Fruit fly (Drosophila melanogaster) whole organism, embryonic: ENCODE results near the gene CG33643.

Experiments used
- Ada2b ChIP-seq: fragments of 200-800 bp; sonication (Bioruptor generic); IDR thresholded peaks from 2 replicates; pipeline ENCODE4 v1.3.6; 2022; ENCODE audit warnings: missing biosample characterization, missing genetic modification characterization
- Atf-2 ChIP-seq: fragments of 200-800 bp; sonication (Bioruptor generic); optimal IDR thresholded peaks from 2 replicates; lab custom pipeline; 2016; ENCODE audit warnings: missing biosample characterization, missing genetic modification characterization
- Atf6 ChIP-seq: fragments of 200-800 bp; sonication (Bioruptor generic); IDR thresholded peaks from 2 replicates; pipeline ENCODE4 v1.3.6; 2022; ENCODE audit warnings: missing biosample characterization, missing genetic modification characterization
- Bdp1 ChIP-seq: fragments of 200-800 bp; sonication (Bioruptor generic); optimal IDR thresholded peaks from 3 replicates; lab custom pipeline; 2016; ENCODE audit warnings: missing biosample characterization, missing genetic modification characterization
- CG10209 ChIP-seq: fragments of 200-800 bp; sonication (Bioruptor generic); optimal IDR thresholded peaks from 3 replicates; lab custom pipeline; 2017; ENCODE audit warnings: missing biosample characterization, mild to moderate bottlenecking, missing genetic modification characterization, missing genetic modification reagents
- CG10565 ChIP-seq: fragments of 200-800 bp; sonication (Bioruptor generic); optimal IDR thresholded peaks from 3 replicates; lab custom pipeline; 2016; ENCODE audit warnings: missing biosample characterization, mild to moderate bottlenecking, missing genetic modification characterization
- CG10959 ChIP-seq: fragments of 200-800 bp; sonication (Bioruptor generic); IDR thresholded peaks from 2 replicates; pipeline ENCODE4 v1.3.6; 2022; ENCODE audit warnings: missing biosample characterization, missing genetic modification characterization
- CG11247 ChIP-seq: fragments of 200-800 bp; sonication (Bioruptor generic); IDR thresholded peaks from 2 replicates; pipeline ENCODE4 v1.3.6; 2022; ENCODE audit warnings: missing biosample characterization, missing genetic modification characterization
- CG11695 ChIP-seq: fragments of 200-800 bp; sonication (Bioruptor generic); IDR thresholded peaks from 3 replicates; pipeline ENCODE4 v1.3.6; 2022; ENCODE audit warnings: missing biosample characterization, missing genetic modification characterization
- CG13123 ChIP-seq: fragments of 200-800 bp; sonication (Bioruptor generic); optimal IDR thresholded peaks from 2 replicates; lab custom pipeline; 2016; ENCODE audit warnings: missing biosample characterization, missing genetic modification characterization
- CG14965 ChIP-seq: fragments of 200-800 bp; sonication (Bioruptor generic); optimal IDR thresholded peaks from 2 replicates; lab custom pipeline; 2016; ENCODE audit warnings: missing biosample characterization, missing genetic modification characterization, borderline replicate concordance
- CG15479 ChIP-seq: fragments of 200-800 bp; sonication (Bioruptor generic); optimal IDR thresholded peaks from 3 replicates; lab custom pipeline; 2019; ENCODE audit warnings: missing biosample characterization, mild to moderate bottlenecking, missing genetic modification characterization, moderate library complexity
- CG15601 ChIP-seq: fragments of 200-800 bp; sonication (Bioruptor generic); optimal IDR thresholded peaks from 3 replicates; lab custom pipeline; 2019; ENCODE audit warnings: missing biosample characterization, mild to moderate bottlenecking, missing genetic modification characterization, moderate library complexity
- CG15696 ChIP-seq: fragments of 200-800 bp; sonication (Bioruptor generic); optimal IDR thresholded peaks from 2 replicates; lab custom pipeline; 2019; ENCODE audit warnings: missing biosample characterization, mild to moderate bottlenecking, missing genetic modification characterization, moderate library complexity
- CG2120 ChIP-seq: fragments of 200-800 bp; sonication (Bioruptor generic); optimal IDR thresholded peaks from 3 replicates; lab custom pipeline; 2016; ENCODE audit warnings: missing biosample characterization, missing genetic modification characterization
- CG3281 ChIP-seq: fragments of 200-800 bp; sonication (Bioruptor generic); optimal IDR thresholded peaks from 3 replicates; lab custom pipeline; 2017; ENCODE audit warnings: missing biosample characterization, mild to moderate bottlenecking, missing genetic modification characterization
- CG33557 ChIP-seq: fragments of 200-800 bp; sonication (Bioruptor generic); optimal IDR thresholded peaks from 2 replicates; lab custom pipeline; 2019; ENCODE audit warnings: missing biosample characterization, mild to moderate bottlenecking, missing genetic modification characterization, moderate library complexity
- CG3838 ChIP-seq: fragments of 200-800 bp; sonication (Bioruptor generic); optimal IDR thresholded peaks from 3 replicates; lab custom pipeline; 2016; ENCODE audit warnings: missing biosample characterization, missing genetic modification characterization
- CG7839 ChIP-seq: fragments of 200-800 bp; sonication (Bioruptor generic); optimal IDR thresholded peaks from 3 replicates; lab custom pipeline; 2018; ENCODE audit warnings: missing biosample characterization, mild to moderate bottlenecking, missing genetic modification characterization, moderate library complexity
- CG8478 ChIP-seq: fragments of >200 bp; optimal IDR thresholded peaks from 2 replicates; lab custom pipeline; 2018
- CG8924 ChIP-seq: fragments of 200-800 bp; optimal IDR thresholded peaks from 3 replicates; lab custom pipeline; 2019; ENCODE audit warnings: missing biosample characterization, mild to moderate bottlenecking, missing genetic modification characterization, moderate library complexity
- D19B ChIP-seq: fragments of 200-800 bp; sonication (Bioruptor generic); optimal IDR thresholded peaks from 2 replicates; lab custom pipeline; 2017; ENCODE audit warnings: missing biosample characterization, mild to moderate bottlenecking, missing genetic modification characterization
- Dp ChIP-seq: fragments of 200-800 bp; sonication (Bioruptor generic); optimal IDR thresholded peaks from 2 replicates; lab custom pipeline; 2018; ENCODE audit warnings: missing biosample characterization, mild to moderate bottlenecking, missing genetic modification characterization, moderate library complexity
- ERR ChIP-seq: fragments of 200-800 bp; sonication (Bioruptor generic); optimal IDR thresholded peaks from 2 replicates; lab custom pipeline; 2016; ENCODE audit warnings: missing biosample characterization, missing genetic modification characterization
- HLHmδ ChIP-seq: fragments of 200-800 bp; sonication (Bioruptor generic); optimal IDR thresholded peaks from 2 replicates; lab custom pipeline; 2018; ENCODE audit warnings: missing biosample characterization, mild to moderate bottlenecking, missing genetic modification characterization, moderate library complexity
- Hmr ChIP-seq: fragments of 200-800 bp; sonication (Bioruptor generic); optimal IDR thresholded peaks from 3 replicates; lab custom pipeline; 2017; ENCODE audit warnings: mild to moderate bottlenecking, missing biosample characterization, missing genetic modification reagents, missing genetic modification characterization
- Lpt ChIP-seq: fragments of >200 bp; optimal IDR thresholded peaks from 2 replicates; lab custom pipeline; 2018; ENCODE audit warnings: missing biosample characterization, missing genetic modification characterization
- MBD-R2 ChIP-seq: fragments of 200-800 bp; sonication (Bioruptor generic); IDR thresholded peaks from 2 replicates; pipeline ENCODE4 v1.3.6; 2022; ENCODE audit warnings: missing biosample characterization, missing genetic modification characterization
- Mad ChIP-seq: fragments of 200-800 bp; sonication (Bioruptor generic); optimal IDR thresholded peaks from 2 replicates; lab custom pipeline; 2016; ENCODE audit warnings: missing biosample characterization, missing genetic modification characterization
- NK7.1 ChIP-seq: fragments of 200-800 bp; sonication (Bioruptor generic); optimal IDR thresholded peaks from 3 replicates; lab custom pipeline; 2016; ENCODE audit warnings: missing biosample characterization, missing genetic modification characterization
- Nf-YA ChIP-seq: fragments of 200-800 bp; sonication (Bioruptor generic); IDR thresholded peaks from 2 replicates; pipeline ENCODE4 v1.3.6; 2022; ENCODE audit warnings: missing biosample characterization, missing genetic modification characterization
- Oli ChIP-seq: fragments of 200-800 bp; sonication (Bioruptor generic); optimal IDR thresholded peaks from 2 replicates; lab custom pipeline; 2018; ENCODE audit warnings: missing biosample characterization, mild to moderate bottlenecking, missing genetic modification characterization, moderate library complexity
- Opbp ChIP-seq: fragments of 200-800 bp; sonication (Bioruptor generic); IDR thresholded peaks from 3 replicates; pipeline ENCODE4 v1.3.6; 2022; ENCODE audit warnings: missing biosample characterization, missing genetic modification characterization; ENCODE audit not compliant: partially characterized antibody
- YL-1 ChIP-seq: fragments of 200-800 bp; sonication (Bioruptor generic); optimal IDR thresholded peaks from 3 replicates; lab custom pipeline; 2017; ENCODE audit warnings: missing biosample characterization, mild to moderate bottlenecking, missing genetic modification characterization
- bcd ChIP-seq: fragments of 200-800 bp; sonication (Bioruptor generic); optimal IDR thresholded peaks from 2 replicates; lab custom pipeline; 2017; ENCODE audit warnings: missing biosample characterization, mild to moderate bottlenecking, missing genetic modification characterization
- dimm ChIP-seq: fragments of 200-800 bp; sonication (Bioruptor generic); IDR thresholded peaks from 2 replicates; pipeline ENCODE4 v1.3.6; 2022; ENCODE audit warnings: missing biosample characterization, missing genetic modification characterization
- emc ChIP-seq: fragments of 200-800 bp; sonication (Bioruptor generic); optimal IDR thresholded peaks from 2 replicates; lab custom pipeline; 2016; ENCODE audit warnings: missing biosample characterization, missing genetic modification characterization
- fu2 ChIP-seq: fragments of 200-800 bp; sonication (Bioruptor generic); optimal IDR thresholded peaks from 2 replicates; lab custom pipeline; 2016; ENCODE audit warnings: missing biosample characterization, missing genetic modification characterization
- gro ChIP-seq: fragments of 200-800 bp; sonication (Bioruptor generic); optimal IDR thresholded peaks from 2 replicates; lab custom pipeline; 2016; ENCODE audit warnings: missing biosample characterization, missing genetic modification characterization
- gt ChIP-seq: fragments of 200-800 bp; sonication (Bioruptor generic); IDR thresholded peaks from 2 replicates; pipeline ENCODE4 v1.3.6; 2022; ENCODE audit warnings: missing biosample characterization, missing genetic modification characterization
- ind ChIP-seq: fragments of 200-800 bp; sonication (Bioruptor generic); optimal IDR thresholded peaks from 3 replicates; lab custom pipeline; 2016; ENCODE audit warnings: missing biosample characterization, missing genetic modification characterization
- mam ChIP-seq: fragments of 200-800 bp; sonication (Bioruptor generic); optimal IDR thresholded peaks from 3 replicates; lab custom pipeline; 2016; ENCODE audit warnings: missing biosample characterization, missing genetic modification characterization
- peb ChIP-seq: fragments of 200-800 bp; sonication (Bioruptor generic); IDR thresholded peaks from 2 replicates; pipeline ENCODE4 v1.3.6; 2022; ENCODE audit warnings: missing biosample characterization, missing genetic modification characterization
- ranshi ChIP-seq: fragments of 200-800 bp; sonication (Bioruptor generic); IDR thresholded peaks from 2 replicates; pipeline ENCODE4 v1.3.6; 2022; ENCODE audit warnings: missing biosample characterization, missing genetic modification characterization
- sr ChIP-seq: fragments of 200-800 bp; sonication (Bioruptor generic); IDR thresholded peaks from 3 replicates; pipeline ENCODE4 v1.3.6; 2022; ENCODE audit warnings: missing biosample characterization, missing genetic modification characterization
- ssp ChIP-seq: fragments of 200-800 bp; sonication (Bioruptor generic); IDR thresholded peaks from 2 replicates; pipeline ENCODE4 v1.3.6; 2022; ENCODE audit warnings: missing biosample characterization, missing genetic modification characterization
- zen2 ChIP-seq: fragments of 200-800 bp; sonication (Bioruptor generic); IDR thresholded peaks from 3 replicates; pipeline ENCODE4 v1.3.6; 2022; ENCODE audit warnings: missing biosample characterization, missing genetic modification characterization; ENCODE audit not compliant: partially characterized antibody
- zfh1 ChIP-seq: fragments of 200-800 bp; sonication (Bioruptor generic); IDR thresholded peaks from 3 replicates; pipeline ENCODE4 v1.3.6; 2022; ENCODE audit warnings: missing biosample characterization, missing genetic modification characterization
- zfh2 ChIP-seq: fragments of 200-800 bp; sonication (Bioruptor generic); optimal IDR thresholded peaks from 2 replicates; lab custom pipeline; 2016; ENCODE audit warnings: missing biosample characterization, missing genetic modification characterization

Gene CG33643

DNA sequence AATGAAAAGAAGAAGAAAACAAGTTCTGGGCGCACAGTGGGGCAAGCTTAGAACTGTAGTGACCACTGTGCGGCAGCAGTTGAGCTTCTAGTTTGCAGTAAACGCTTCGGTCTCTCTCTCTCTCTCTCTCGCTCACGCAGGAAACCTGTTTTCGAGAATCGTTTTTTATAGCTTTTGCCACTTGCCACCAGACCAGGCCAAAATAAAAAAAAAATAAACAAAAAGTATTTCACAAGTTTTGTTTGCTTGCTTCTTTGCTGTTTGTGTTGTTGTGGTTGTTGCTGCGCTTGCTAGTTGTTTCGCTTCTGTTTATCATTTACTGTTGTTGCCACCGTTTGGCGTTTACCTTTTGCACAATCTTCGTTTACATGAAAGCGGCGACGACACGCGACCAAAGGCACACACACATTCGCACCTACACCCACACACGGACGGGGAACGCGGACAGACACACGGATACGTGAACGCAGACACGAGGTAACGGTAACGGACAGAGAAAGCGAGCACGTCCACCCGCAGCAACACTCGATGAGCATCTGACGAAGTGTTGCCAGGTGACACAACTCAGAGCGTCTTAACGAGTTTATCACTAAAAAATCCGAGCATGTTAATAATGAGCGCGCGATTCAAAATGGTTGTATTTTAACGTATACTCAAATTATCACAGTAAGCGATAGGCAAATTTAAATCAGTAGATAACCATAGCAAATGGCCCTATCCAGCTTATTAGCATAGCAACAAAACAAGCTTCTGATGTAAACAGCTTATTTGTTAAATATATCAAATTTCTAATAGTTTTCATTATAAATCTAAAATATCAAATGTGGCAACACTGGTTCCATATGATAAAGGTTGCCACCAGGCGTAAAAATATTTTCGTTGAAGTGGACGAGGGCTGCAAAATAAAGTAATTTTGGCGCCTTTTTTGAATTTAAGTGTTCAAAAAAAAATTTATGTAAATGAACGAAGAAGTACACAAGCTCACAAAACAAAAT, 18.2 kb downstream of the CG33643 start, which contains the start of gene B4 (continued):
- no peak for TF ChIP-seq Mad
- no peak for TF ChIP-seq CG10565 (GFP tag; lab: Kevin White, UChicago)
- TF ChIP-seq CG15601 (tag; lab: Kevin White, UChicago), result peak; percentile 7
- TF ChIP-seq CG11695 (GFP tag; lab: Robert Waterston, UW), result 0 out of 3 replicates have a peak, but pooled peaks have one; percentile 17
- no peak for TF ChIP-seq Atf6 (GFP tag; lab: Robert Waterston, UW)
- TF ChIP-seq Nf-YA (GFP tag; lab: Robert Waterston, UW), result peak; percentile 40; the same call in 1 of the 2 replicates
- peak; percentile 95 for TF ChIP-seq HLHmδ
- TF ChIP-seq CG3281 (GFP tag; lab: Kevin White, UChicago), result peak; percentile 20
- TF ChIP-seq Opbp (GFP tag; lab: Robert Waterston, UW), result peak; percentile 72; the same call in 2 of the 3 replicates
- TF ChIP-seq mam, result no peak
- TF ChIP-seq CG33557 (GFP tag; lab: Kevin White, UChicago), result no peak
- no peak for TF ChIP-seq fu2 (GFP tag; lab: Kevin White, UChicago)
- no peak for TF ChIP-seq dimm (GFP tag; lab: Robert Waterston, UW)
- peak; percentile 65 for TF ChIP-seq Hmr
- no peak; the same call in 1 of the 3 replicates for TF ChIP-seq sr (GFP tag; lab: Robert Waterston, UW)
- no peak for TF ChIP-seq zen2 (GFP tag; lab: Robert Waterston, UW)
- TF ChIP-seq CG13123 (GFP tag; lab: Kevin White, UChicago), result no peak
- TF ChIP-seq CG15696, result peak; percentile 6
- TF ChIP-seq CG8478 (lab: Kevin White, UChicago), result no peak
- peak; percentile 37 for TF ChIP-seq ERR
- no peak for TF ChIP-seq MBD-R2
- no peak for TF ChIP-seq CG14965
- no peak for TF ChIP-seq Atf-2
- no peak for TF ChIP-seq CG7839 (tag; lab: Kevin White, UChicago)
- TF ChIP-seq CG2120 (GFP tag; lab: Kevin White, UChicago), result peak; percentile 3
- TF ChIP-seq emc (GFP tag; lab: Kevin White, UChicago), result peak; percentile 20
- no peak for TF ChIP-seq CG11247 (GFP tag; lab: Robert Waterston, UW)
- TF ChIP-seq ind (GFP tag; lab: Kevin White, UChicago), result no peak
- TF ChIP-seq ssp (GFP tag; lab: Robert Waterston, UW), result 0 out of 2 replicates have a peak, but pooled peaks have one; percentile 5
- TF ChIP-seq CG15479 (GFP tag; lab: Kevin White, UChicago), result peak; percentile 53
- TF ChIP-seq D19B (GFP tag; lab: Kevin White, UChicago), result no peak
- TF ChIP-seq Oli (tag; lab: Kevin White, UChicago), result no peak
- peak; percentile 11 for TF ChIP-seq YL-1 (GFP tag; lab: Kevin White, UChicago)
- TF ChIP-seq zfh1, result peak; percentile 32; the same call in 1 of the 3 replicates
- TF ChIP-seq Ada2b, result 0 out of 2 replicates have a peak, but pooled peaks have one; percentile 4
- peak; percentile 2 for TF ChIP-seq NK7.1 (GFP tag; lab: Kevin White, UChicago)
- peak; percentile 6 for TF ChIP-seq CG10209
- 0 out of 2 replicates have a peak, but pooled peaks have one; percentile 3 for TF ChIP-seq ranshi
- TF ChIP-seq CG10959 (GFP tag; lab: Robert Waterston, UW), result no peak
- peak; percentile 96 for TF ChIP-seq Dp (GFP tag; lab: Kevin White, UChicago)
- no peak for TF ChIP-seq Bdp1 (GFP tag; lab: Kevin White, UChicago)
- TF ChIP-seq peb, result no peak
- peak; percentile 23 for TF ChIP-seq CG3838 (GFP tag; lab: Kevin White, UChicago)
- no peak for TF ChIP-seq Lpt (GFP tag; lab: Kevin White, UChicago)
- TF ChIP-seq CG8924 (tag; lab: Kevin White, UChicago), result peak; percentile 53
- TF ChIP-seq gt (GFP tag; lab: Robert Waterston, UW), result no peak
- no peak for TF ChIP-seq bcd (GFP tag; lab: Kevin White, UChicago)
- TF ChIP-seq gro, result peak; percentile 93
- TF ChIP-seq zfh2 (GFP tag; lab: Kevin White, UChicago), result peak; percentile 1
